Fruit fly (Drosophila melanogaster) whole organism, pupa: ENCODE data around the gene CG31407.

ENCODE experiments used
- CG10348 ChIP-seq: fragments of 200-800 bp; sonication (Bioruptor generic); IDR thresholded peaks from 2 replicates; pipeline ENCODE4 v1.3.6; 2022; ENCODE audit warnings: missing biosample characterization, missing genetic modification characterization
- CG12605 ChIP-seq: fragments of 200-800 bp; sonication (Bioruptor generic); IDR thresholded peaks from 2 replicates; pipeline ENCODE4 v1.3.6; 2022; ENCODE audit warnings: missing biosample characterization, missing genetic modification characterization
- CG13204 ChIP-seq: fragments of 200-800 bp; sonication (Bioruptor generic); optimal IDR thresholded peaks from 2 replicates; lab custom pipeline; 2018; ENCODE audit warnings: missing biosample characterization, mild to moderate bottlenecking, missing genetic modification characterization, moderate library complexity
- CG14655 ChIP-seq: fragments of 200-800 bp; sonication (Bioruptor generic); optimal IDR thresholded peaks from 3 replicates; lab custom pipeline; 2017; ENCODE audit warnings: mild to moderate bottlenecking, missing biosample characterization, missing genetic modification reagents, missing genetic modification characterization
- CG15710 ChIP-seq: fragments of 200-800 bp; sonication (Bioruptor generic); optimal IDR thresholded peaks from 2 replicates; lab custom pipeline; 2018; ENCODE audit warnings: missing biosample characterization, mild to moderate bottlenecking, missing genetic modification characterization, moderate library complexity
- CG17806 ChIP-seq: fragments of 200-800 bp; sonication (Bioruptor generic); optimal IDR thresholded peaks from 2 replicates; lab custom pipeline; 2018; ENCODE audit warnings: missing biosample characterization, mild to moderate bottlenecking, missing genetic modification characterization, moderate library complexity
- CG32121 ChIP-seq: fragments of 200-800 bp; sonication (Bioruptor generic); IDR thresholded peaks from 2 replicates; pipeline ENCODE4 v1.3.6; 2022; ENCODE audit warnings: missing biosample characterization, missing genetic modification characterization
- CG34367 ChIP-seq: fragments of 200-800 bp; sonication (Bioruptor generic); optimal IDR thresholded peaks from 2 replicates; lab custom pipeline; 2018; ENCODE audit warnings: missing biosample characterization, mild to moderate bottlenecking, missing genetic modification characterization
- CG4496 ChIP-seq: fragments of 200-800 bp; sonication (Bioruptor generic); IDR thresholded peaks from 3 replicates; pipeline ENCODE4 v1.3.6; 2022; ENCODE audit warnings: missing biosample characterization, missing genetic modification characterization
- CG8159 ChIP-seq: fragments of 200-800 bp; sonication (Bioruptor generic); optimal IDR thresholded peaks from 3 replicates; lab custom pipeline; 2018; ENCODE audit warnings: missing biosample characterization, mild to moderate bottlenecking, missing genetic modification characterization, moderate library complexity
- CG8301 ChIP-seq: fragments of 200-800 bp; sonication (Bioruptor generic); optimal IDR thresholded peaks from 2 replicates; lab custom pipeline; 2018; ENCODE audit warnings: missing biosample characterization, mild to moderate bottlenecking, missing genetic modification characterization
- CG9948 ChIP-seq: fragments of 200-800 bp; sonication (Bioruptor generic); optimal IDR thresholded peaks from 2 replicates; lab custom pipeline; 2018; ENCODE audit warnings: missing biosample characterization, mild to moderate bottlenecking, missing genetic modification characterization, moderate library complexity
- D1 ChIP-seq: fragments of 200-800 bp; sonication (Bioruptor generic); optimal IDR thresholded peaks from 2 replicates; lab custom pipeline; 2018; ENCODE audit warnings: missing biosample characterization, mild to moderate bottlenecking, missing genetic modification characterization, moderate library complexity
- EcR ChIP-seq: fragments of 200-800 bp; sonication (Bioruptor generic); optimal IDR thresholded peaks from 3 replicates; lab custom pipeline; 2019; ENCODE audit warnings: missing biosample characterization, missing genetic modification characterization, mild to moderate bottlenecking, moderate library complexity, missing genetic modification reagents
- Ets98B ChIP-seq: fragments of 200-800 bp; sonication (Bioruptor generic); IDR thresholded peaks from 2 replicates; pipeline ENCODE4 v1.3.6; 2022; ENCODE audit warnings: missing biosample characterization, missing genetic modification characterization
- Pif1A ChIP-seq: fragments of 200-800 bp; sonication (Bioruptor generic); optimal IDR thresholded peaks from 3 replicates; lab custom pipeline; 2016; ENCODE audit warnings: missing biosample characterization, missing genetic modification characterization
- Pif1B ChIP-seq: fragments of 200-800 bp; sonication (Bioruptor generic); optimal IDR thresholded peaks from 3 replicates; lab custom pipeline; 2016; ENCODE audit warnings: missing biosample characterization, missing genetic modification characterization
- Snoo ChIP-seq: fragments of 200-800 bp; sonication (Bioruptor generic); optimal IDR thresholded peaks from 3 replicates; lab custom pipeline; 2017; ENCODE audit warnings: missing biosample characterization, mild to moderate bottlenecking, missing genetic modification characterization, inconsistent platforms
- fd96Ca ChIP-seq: fragments of 200-800 bp; sonication (Bioruptor generic); IDR thresholded peaks from 3 replicates; pipeline ENCODE4 v1.3.6; 2022; ENCODE audit warnings: missing biosample characterization, missing genetic modification characterization
- gl ChIP-seq: fragments of 200-800 bp; sonication (Bioruptor generic); optimal IDR thresholded peaks from 2 replicates; lab custom pipeline; 2018; ENCODE audit warnings: missing biosample characterization, mild to moderate bottlenecking, missing genetic modification characterization
- rn ChIP-seq: fragments of 200-800 bp; sonication (Bioruptor generic); IDR thresholded peaks from 2 replicates; pipeline ENCODE4 v1.3.6; 2022; ENCODE audit warnings: missing biosample characterization, missing genetic modification characterization

The CG31407 gene

dm6 chr3R:10063707-10064106 is 38.8 kb upstream of the CG31407 start, which contains the start of gene CG33631:
TSS of gene CG33631 (plus strand) at chr3R:10064007.
- TF ChIP-seq Snoo (tag; lab: Kevin White, UChicago): no peak
- no peak for TF ChIP-seq CG17806 (tag; lab: Kevin White, UChicago)
- no peak for TF ChIP-seq CG8159 (tag; lab: Kevin White, UChicago)
- TF ChIP-seq Pif1B: no peak
- no peak for TF ChIP-seq CG10348 (GFP tag; lab: Robert Waterston, UW)
- no peak for TF ChIP-seq Pif1A
- no peak for TF ChIP-seq CG34367
- TF ChIP-seq CG32121 (GFP tag; lab: Robert Waterston, UW): no peak
- no peak for TF ChIP-seq Ets98B (GFP tag; lab: Robert Waterston, UW)
- no peak for TF ChIP-seq CG8301
- TF ChIP-seq D1 (tag; lab: Kevin White, UChicago): no peak
- no peak for TF ChIP-seq CG15710 (tag; lab: Kevin White, UChicago)
- no peak for TF ChIP-seq CG13204 (GFP tag; lab: Kevin White, UChicago)
- TF ChIP-seq rn (GFP tag; lab: Robert Waterston, UW): no peak
- TF ChIP-seq EcR (GFP tag; lab: Kevin White, UChicago): no peak
- TF ChIP-seq CG14655 (GFP tag; lab: Kevin White, UChicago): no peak

DNA sequence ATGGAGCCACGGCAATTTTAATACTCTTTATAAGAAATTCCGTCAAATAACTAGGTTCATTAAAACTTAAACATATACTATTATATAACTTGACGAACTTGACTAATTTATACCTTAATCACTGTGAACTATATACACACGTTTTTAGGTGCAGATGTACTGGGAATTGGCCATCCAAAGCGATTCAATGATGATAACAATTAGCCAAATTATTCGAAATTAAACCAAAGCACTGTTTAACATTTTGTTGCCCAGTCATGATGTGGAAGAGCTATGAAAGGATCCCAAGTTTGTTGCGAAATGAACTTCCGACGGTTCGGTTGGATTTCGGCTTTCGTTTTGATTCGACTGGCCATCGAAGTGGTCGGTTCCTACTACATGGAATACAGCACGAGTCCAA is 37.4 kb upstream of the CG31407 start, which contains the start of gene CG33630:
Gene CG33630 (plus strand): TSS at position 301 of the 400 bp plus-strand sequence.
- no peak for TF ChIP-seq EcR (GFP tag; lab: Kevin White, UChicago)
- TF ChIP-seq CG14655 (GFP tag; lab: Kevin White, UChicago): no peak
- TF ChIP-seq CG12605: no peak
- no peak for TF ChIP-seq gl (tag; lab: Kevin White, UChicago)
- TF ChIP-seq Snoo (tag; lab: Kevin White, UChicago): no peak
- no peak for TF ChIP-seq CG8159 (tag; lab: Kevin White, UChicago)
- TF ChIP-seq CG17806 (tag; lab: Kevin White, UChicago): no peak
- no peak for TF ChIP-seq CG4496 (GFP tag; lab: Robert Waterston, UW)
- no peak for TF ChIP-seq CG15710 (tag; lab: Kevin White, UChicago)
- no peak for TF ChIP-seq CG8301
- TF ChIP-seq Pif1B: no peak
- no peak for TF ChIP-seq fd96Ca (GFP tag; lab: Robert Waterston, UW)
- TF ChIP-seq CG34367: no peak
- no peak for TF ChIP-seq CG9948 (tag; lab: Kevin White, UChicago)
- no peak for TF ChIP-seq CG10348 (GFP tag; lab: Robert Waterston, UW)
- no peak for TF ChIP-seq CG32121 (GFP tag; lab: Robert Waterston, UW)

DNA sequence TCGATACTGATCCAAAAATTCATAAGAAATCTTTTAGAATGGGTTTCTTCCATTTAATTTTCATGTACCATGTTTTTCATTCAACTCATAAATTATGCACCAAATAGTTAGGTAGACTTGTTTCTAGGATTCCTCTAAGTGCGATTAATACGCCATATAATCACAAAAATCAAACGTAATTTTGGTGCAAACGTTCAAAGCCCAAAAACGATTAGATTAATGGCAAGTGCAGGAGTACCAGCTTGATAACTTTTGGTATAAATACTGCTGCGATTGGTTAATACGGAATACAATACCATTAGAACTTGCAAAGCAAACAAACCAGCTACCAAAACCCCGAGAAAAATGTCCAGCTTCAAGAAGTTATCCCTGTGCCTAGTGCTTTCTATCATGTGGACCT is 35.0 kb upstream of the CG31407 start, which contains the start of gene Npc2c:
Gene Npc2c (plus strand): TSS at position 301 of the 400 bp plus-strand sequence.
- no peak for TF ChIP-seq fd96Ca (GFP tag; lab: Robert Waterston, UW)
- no peak for TF ChIP-seq CG4496 (GFP tag; lab: Robert Waterston, UW)
- TF ChIP-seq CG13204 (GFP tag; lab: Kevin White, UChicago): no peak
- TF ChIP-seq gl (tag; lab: Kevin White, UChicago): no peak
- TF ChIP-seq CG8301: no peak
- no peak for TF ChIP-seq CG9948 (tag; lab: Kevin White, UChicago)
- TF ChIP-seq Pif1B: no peak
- TF ChIP-seq CG14655 (GFP tag; lab: Kevin White, UChicago): no peak
- no peak for TF ChIP-seq rn (GFP tag; lab: Robert Waterston, UW)
- TF ChIP-seq Snoo (tag; lab: Kevin White, UChicago): no peak
- no peak for TF ChIP-seq CG34367
- TF ChIP-seq CG32121 (GFP tag; lab: Robert Waterston, UW): no peak
- TF ChIP-seq CG8159 (tag; lab: Kevin White, UChicago): no peak
- TF ChIP-seq EcR (GFP tag; lab: Kevin White, UChicago): no peak
- TF ChIP-seq CG17806 (tag; lab: Kevin White, UChicago): no peak
- no peak for TF ChIP-seq CG12605
- no peak for TF ChIP-seq Pif1A
- no peak for TF ChIP-seq Ets98B (GFP tag; lab: Robert Waterston, UW)
- TF ChIP-seq CG10348 (GFP tag; lab: Robert Waterston, UW): no peak

dm6 chr3R:10059358-10059757 is 34.4 kb upstream of the CG31407 start:
- no peak for TF ChIP-seq D1 (tag; lab: Kevin White, UChicago)
- no peak for TF ChIP-seq rn (GFP tag; lab: Robert Waterston, UW)
- no peak for TF ChIP-seq CG4496 (GFP tag; lab: Robert Waterston, UW)
- no peak for TF ChIP-seq CG8301
- no peak for TF ChIP-seq CG17806 (tag; lab: Kevin White, UChicago)
- TF ChIP-seq Snoo (tag; lab: Kevin White, UChicago): no peak

dm6 chr3R:10056647-10057046 is 31.7 kb upstream of the CG31407 start:
- no peak for TF ChIP-seq D1 (tag; lab: Kevin White, UChicago)
- no peak for TF ChIP-seq Snoo (tag; lab: Kevin White, UChicago)
- TF ChIP-seq CG17806 (tag; lab: Kevin White, UChicago): no peak
- no peak for TF ChIP-seq CG32121 (GFP tag; lab: Robert Waterston, UW)
- TF ChIP-seq Pif1A: no peak
- no peak for TF ChIP-seq Ets98B (GFP tag; lab: Robert Waterston, UW)
- no peak for TF ChIP-seq CG12605
- TF ChIP-seq CG13204 (GFP tag; lab: Kevin White, UChicago): no peak
- TF ChIP-seq gl (tag; lab: Kevin White, UChicago): no peak
- no peak for TF ChIP-seq CG15710 (tag; lab: Kevin White, UChicago)
- no peak for TF ChIP-seq CG4496 (GFP tag; lab: Robert Waterston, UW)
- no peak for TF ChIP-seq rn (GFP tag; lab: Robert Waterston, UW)
- no peak for TF ChIP-seq CG8159 (tag; lab: Kevin White, UChicago)
- TF ChIP-seq EcR (GFP tag; lab: Kevin White, UChicago): no peak
- no peak for TF ChIP-seq CG34367
- TF ChIP-seq CG8301: no peak

DNA sequence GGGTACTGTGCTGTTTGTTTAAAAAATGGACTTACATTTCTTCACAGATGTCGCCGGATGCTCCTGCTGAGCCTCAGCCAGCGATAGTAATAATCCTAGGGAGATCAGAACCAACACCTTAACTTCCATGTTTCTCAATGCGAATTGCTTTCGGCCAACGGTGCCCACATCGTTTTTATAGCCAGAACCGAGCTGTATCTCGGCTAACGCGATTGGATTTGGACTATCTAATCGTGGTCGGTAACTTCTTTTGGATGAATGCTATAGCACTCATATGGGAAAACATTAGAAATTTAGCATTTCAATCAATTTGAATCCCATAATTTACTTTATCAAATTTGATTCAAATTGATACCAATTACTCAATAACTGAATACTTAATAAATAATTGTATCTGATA is 31.0 kb upstream of the CG31407 start, which contains the start of gene Npc2d:
Gene Npc2d (minus strand): TSS at position 133 of the 400 bp plus-strand sequence.
- TF ChIP-seq CG14655 (GFP tag; lab: Kevin White, UChicago) (no peak), CG13204 (GFP tag; lab: Kevin White, UChicago) (no peak), Ets98B (GFP tag; lab: Robert Waterston, UW) (no peak), CG8159 (tag; lab: Kevin White, UChicago) (no peak), Snoo (tag; lab: Kevin White, UChicago) (no peak)
